Fruit fly (Drosophila melanogaster) whole organism, embryonic: ENCODE measurements around the gene CG18586.

ENCODE experiments used
- Aef1 ChIP-seq: fragments of 200-800 bp; sonication (Bioruptor generic); IDR thresholded peaks from 3 replicates; pipeline ENCODE4 v1.3.6; 2022; ENCODE audit warnings: missing biosample characterization, missing genetic modification characterization
- Atf3 ChIP-seq: fragments of 200-800 bp; sonication (Bioruptor generic); optimal IDR thresholded peaks from 3 replicates; lab custom pipeline; 2016; ENCODE audit warnings: missing biosample characterization, missing genetic modification characterization
- CG10431 ChIP-seq: fragments of 200-800 bp; sonication (Bioruptor generic); optimal IDR thresholded peaks from 3 replicates; lab custom pipeline; 2018; ENCODE audit warnings: missing biosample characterization, mild to moderate bottlenecking, missing genetic modification characterization
- CG11504 ChIP-seq: fragments of 200-800 bp; sonication (Bioruptor generic); optimal IDR thresholded peaks from 3 replicates; lab custom pipeline; 2019; ENCODE audit warnings: missing biosample characterization, mild to moderate bottlenecking, missing genetic modification characterization, moderate library complexity
- CG11696 ChIP-seq: fragments of 200-800 bp; sonication (Bioruptor generic); IDR thresholded peaks from 2 replicates; pipeline ENCODE4 v1.3.6; 2022; ENCODE audit warnings: missing biosample characterization, missing genetic modification characterization
- CG11723 ChIP-seq: fragments of 200-800 bp; sonication (Bioruptor generic); optimal IDR thresholded peaks from 2 replicates; lab custom pipeline; 2017; ENCODE audit warnings: missing biosample characterization, mild to moderate bottlenecking, missing genetic modification characterization
- CG13296 ChIP-seq: fragments of 200-800 bp; sonication (Bioruptor generic); optimal IDR thresholded peaks from 3 replicates; lab custom pipeline; 2018; ENCODE audit warnings: missing biosample characterization, mild to moderate bottlenecking, missing genetic modification characterization
- CG13624 ChIP-seq: fragments of 200-800 bp; sonication (Bioruptor generic); optimal IDR thresholded peaks from 2 replicates; lab custom pipeline; 2016; ENCODE audit warnings: missing biosample characterization, missing genetic modification characterization
- CG14667 ChIP-seq: fragments of 200-800 bp; sonication (Bioruptor generic); IDR thresholded peaks from 2 replicates; pipeline ENCODE4 v1.3.6; 2022; ENCODE audit warnings: missing biosample characterization, missing genetic modification characterization
- CG14710 ChIP-seq: fragments of 200-800 bp; sonication (Bioruptor generic); optimal IDR thresholded peaks from 3 replicates; lab custom pipeline; 2019; ENCODE audit warnings: missing biosample characterization, mild to moderate bottlenecking, missing genetic modification characterization, moderate library complexity
- CG17385 ChIP-seq: fragments of 200-800 bp; sonication (Bioruptor generic); optimal IDR thresholded peaks from 3 replicates; lab custom pipeline; 2018; ENCODE audit warnings: missing biosample characterization, mild to moderate bottlenecking, missing genetic modification characterization
- CG2712 ChIP-seq: fragments of 200-800 bp; optimal IDR thresholded peaks from 3 replicates; lab custom pipeline; 2019; ENCODE audit warnings: missing biosample characterization, mild to moderate bottlenecking, missing genetic modification characterization, moderate library complexity
- CG32532 ChIP-seq: fragments of 200-800 bp; sonication (Bioruptor generic); IDR thresholded peaks from 2 replicates; pipeline ENCODE4 v1.3.6; 2022; ENCODE audit warnings: missing biosample characterization, missing genetic modification characterization
- CG32772 ChIP-seq: fragments of 200-800 bp; sonication (Bioruptor generic); IDR thresholded peaks from 2 replicates; pipeline ENCODE4 v1.3.6; 2022; ENCODE audit warnings: missing biosample characterization, missing genetic modification characterization
- CG3726 ChIP-seq: fragments of 200-800 bp; sonication (Bioruptor generic); IDR thresholded peaks from 3 replicates; pipeline ENCODE4, ENCODE4 v1.3.6; 2022; ENCODE audit warnings: missing biosample characterization, missing genetic modification characterization
- CG3838 ChIP-seq: fragments of 200-800 bp; sonication (Bioruptor generic); optimal IDR thresholded peaks from 3 replicates; lab custom pipeline; 2016; ENCODE audit warnings: missing biosample characterization, missing genetic modification characterization
- CG7556 ChIP-seq: fragments of 200-800 bp; sonication (Bioruptor generic); optimal IDR thresholded peaks from 2 replicates; lab custom pipeline; 2017; ENCODE audit warnings: missing biosample characterization, mild to moderate bottlenecking, missing genetic modification characterization
- D19A ChIP-seq: fragments of 200-800 bp; optimal IDR thresholded peaks from 3 replicates; lab custom pipeline; 2019; ENCODE audit warnings: missing biosample characterization, mild to moderate bottlenecking, missing genetic modification characterization, moderate library complexity
- Gug ChIP-seq: fragments of 200-800 bp; sonication (Bioruptor generic); IDR thresholded peaks from 4 replicates; pipeline ENCODE4 v1.3.6; 2022; ENCODE audit warnings: missing biosample characterization, missing genetic modification characterization
- Hey ChIP-seq: fragments of 200-800 bp; sonication (Bioruptor generic); optimal IDR thresholded peaks from 3 replicates; lab custom pipeline; 2018; ENCODE audit warnings: missing biosample characterization, mild to moderate bottlenecking, missing genetic modification characterization
- Med ChIP-seq: fragments of 200-800 bp; sonication (Bioruptor generic); peaks from one replicate; lab custom pipeline; 2016; ENCODE audit warnings: missing biosample characterization, missing genetic modification characterization, mild to moderate bottlenecking, inconsistent platforms, moderate library complexity
- NFAT ChIP-seq: fragments of 200-800 bp; sonication (Bioruptor generic); IDR thresholded peaks from 2 replicates; pipeline ENCODE4 v1.3.6; 2022; ENCODE audit warnings: missing biosample characterization, missing genetic modification characterization
- Rfx ChIP-seq: fragments of 200-800 bp; sonication (Bioruptor generic); IDR thresholded peaks from 2 replicates; pipeline ENCODE4 v1.3.6; 2022; ENCODE audit warnings: missing biosample characterization, missing genetic modification characterization
- Ssrp ChIP-seq: fragments of 200-800 bp; sonication (Bioruptor generic); optimal IDR thresholded peaks from 2 replicates; lab custom pipeline; 2018; ENCODE audit warnings: missing biosample characterization, mild to moderate bottlenecking, missing genetic modification characterization, moderate library complexity
- Xrp1 ChIP-seq: fragments of 200-800 bp; sonication (Bioruptor generic); IDR thresholded peaks from 2 replicates; pipeline ENCODE4 v1.3.6; 2022; ENCODE audit warnings: missing biosample characterization, missing genetic modification characterization
- amos ChIP-seq: fragments of 200-800 bp; sonication (Bioruptor generic); IDR thresholded peaks from 2 replicates; pipeline ENCODE4 v1.3.6; 2022; ENCODE audit warnings: missing biosample characterization, missing genetic modification characterization; ENCODE audit not compliant: partially characterized antibody
- az2 ChIP-seq: fragments of 200-800 bp; sonication (Bioruptor generic); optimal IDR thresholded peaks from 3 replicates; lab custom pipeline; 2016; ENCODE audit warnings: missing biosample characterization, missing genetic modification characterization
- chm ChIP-seq: fragments of 200-800 bp; sonication (Bioruptor generic); IDR thresholded peaks from 2 replicates; pipeline ENCODE4 v1.3.6; 2022; ENCODE audit warnings: missing biosample characterization, missing genetic modification characterization
- crp ChIP-seq, 2 experiments: fragments of 200-800 bp; sonication (Bioruptor generic); optimal IDR thresholded peaks; 2 replicates in 1 of 2; 3 replicates in 1 of 2; lab custom pipeline; 2017; ENCODE audit warnings: missing biosample characterization in 2 of 2, missing genetic modification characterization in 2 of 2, mild to moderate bottlenecking in 1 of 2, moderate library complexity in 1 of 2
- dmrt11E ChIP-seq: fragments of 200-800 bp; sonication (Bioruptor generic); optimal IDR thresholded peaks from 3 replicates; lab custom pipeline; 2018; ENCODE audit warnings: missing biosample characterization, mild to moderate bottlenecking, missing genetic modification characterization, moderate library complexity
- gro ChIP-seq: fragments of 200-800 bp; sonication (Bioruptor generic); optimal IDR thresholded peaks from 2 replicates; lab custom pipeline; 2016; ENCODE audit warnings: missing biosample characterization, missing genetic modification characterization
- lola ChIP-seq, 3 experiments: fragments of >200 bp in 2 of 3; fragments of 200-800 bp in 1 of 3; sonication (Bioruptor generic) in 1 of 3; optimal IDR thresholded peaks; 2 replicates each; lab custom pipeline; 2017 to 2019; ENCODE audit warnings: missing biosample characterization in 3 of 3, missing genetic modification characterization in 3 of 3, mild to moderate bottlenecking in 1 of 3, moderate library complexity in 1 of 3
- maf-S ChIP-seq: fragments of 200-800 bp; sonication (Bioruptor generic); optimal IDR thresholded peaks from 2 replicates; lab custom pipeline; 2016; ENCODE audit warnings: missing biosample characterization, missing genetic modification characterization
- pan ChIP-seq, 4 experiments: fragments of >200 bp in 3 of 4; fragments of 200-800 bp in 1 of 4; sonication (Bioruptor generic) in 1 of 4; optimal IDR thresholded peaks in 3 of 4; IDR thresholded peaks in 1 of 4; 2 replicates each; pipeline versions ENCODE4 v1.3.6 to Lab custom; 2017 to 2022; ENCODE audit warnings: missing biosample characterization in 2 of 4, missing genetic modification characterization in 2 of 4, mixed read lengths in 1 of 4
- sens ChIP-seq: fragments of 200-800 bp; sonication (Bioruptor generic); peaks from one replicate; lab custom pipeline; 2016; ENCODE audit warnings: missing biosample characterization, missing genetic modification characterization
- sima ChIP-seq: fragments of 200-800 bp; sonication (Bioruptor generic); optimal IDR thresholded peaks from 2 replicates; lab custom pipeline; 2016; ENCODE audit warnings: missing biosample characterization, missing genetic modification characterization
- slbo ChIP-seq: fragments of 200-800 bp; sonication (Bioruptor generic); IDR thresholded peaks from 2 replicates; pipeline ENCODE4 v1.3.6; 2022; ENCODE audit warnings: missing biosample characterization, missing genetic modification characterization
- so ChIP-seq: fragments of 200-800 bp; sonication (Bioruptor generic); IDR thresholded peaks from 3 replicates; pipeline ENCODE4 v1.3.6; 2022; ENCODE audit warnings: missing biosample characterization, missing genetic modification characterization
- sqz ChIP-seq: fragments of 200-800 bp; sonication (Bioruptor generic); optimal IDR thresholded peaks from 3 replicates; lab custom pipeline; 2018; ENCODE audit warnings: missing biosample characterization, mild to moderate bottlenecking, missing genetic modification characterization
- sr ChIP-seq: fragments of 200-800 bp; sonication (Bioruptor generic); IDR thresholded peaks from 3 replicates; pipeline ENCODE4 v1.3.6; 2022; ENCODE audit warnings: missing biosample characterization, missing genetic modification characterization
- stwl ChIP-seq: fragments of 200-800 bp; sonication (Bioruptor generic); optimal IDR thresholded peaks from 3 replicates; lab custom pipeline; 2018; ENCODE audit warnings: missing biosample characterization, mild to moderate bottlenecking, missing genetic modification characterization, moderate library complexity
- tgo ChIP-seq: fragments of 200-800 bp; sonication (Bioruptor generic); IDR thresholded peaks from 3 replicates; pipeline ENCODE4 v1.3.6; 2022; ENCODE audit warnings: missing biosample characterization, missing genetic modification characterization
- trem ChIP-seq: fragments of 200-800 bp; optimal IDR thresholded peaks from 3 replicates; lab custom pipeline; 2019; ENCODE audit warnings: missing biosample characterization, mild to moderate bottlenecking, missing genetic modification characterization, moderate library complexity
- ttk ChIP-seq: fragments of 200-800 bp; sonication (Bioruptor generic); IDR thresholded peaks from 2 replicates; pipeline ENCODE4 v2.1.2; 2022; ENCODE audit warnings: missing biosample characterization, missing genetic modification characterization
- tx ChIP-seq: fragments of 200-800 bp; sonication (Bioruptor generic); optimal IDR thresholded peaks from 2 replicates; lab custom pipeline; 2016; ENCODE audit warnings: missing biosample characterization, missing genetic modification characterization
- vvl ChIP-seq: fragments of 200-800 bp; sonication (Bioruptor generic); IDR thresholded peaks from 2 replicates; pipeline ENCODE4 v1.3.6; 2022; ENCODE audit warnings: missing biosample characterization, missing genetic modification characterization
- wek ChIP-seq: fragments of 200-800 bp; sonication (Bioruptor generic); optimal IDR thresholded peaks from 3 replicates; lab custom pipeline; 2018; ENCODE audit warnings: missing biosample characterization, mild to moderate bottlenecking, missing genetic modification characterization, moderate library complexity
- zfh1 ChIP-seq: fragments of 200-800 bp; sonication (Bioruptor generic); IDR thresholded peaks from 3 replicates; pipeline ENCODE4 v1.3.6; 2022; ENCODE audit warnings: missing biosample characterization, missing genetic modification characterization

Gene CG18586

DNA sequence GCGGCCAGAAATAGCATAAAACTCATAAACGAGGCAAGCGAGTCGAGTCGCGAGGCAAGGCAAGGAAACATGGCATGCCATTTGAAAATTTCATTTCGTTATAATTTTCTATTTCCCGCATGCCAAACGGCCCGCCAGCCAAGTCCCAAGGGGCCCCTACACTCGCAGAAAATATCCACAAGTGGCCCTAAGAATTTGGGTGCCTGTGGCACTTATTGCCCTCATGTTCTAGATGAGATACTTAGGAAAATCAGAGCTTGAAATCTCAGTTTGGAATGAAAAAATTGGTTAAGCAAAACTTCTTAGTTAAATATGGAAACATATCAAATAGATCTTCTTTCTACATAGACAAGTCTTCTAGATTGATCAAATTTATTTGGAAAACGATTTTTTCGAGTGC lies 34.8 kb upstream of the CG18586 start (continued):
- TF ChIP-seq trem (tag; lab: Kevin White, UChicago): no peak
- peak; percentile 78 for TF ChIP-seq sens
- 0 out of 2 replicates have a peak, but pooled peaks have one; percentile 17 for TF ChIP-seq NFAT (GFP tag; lab: Robert Waterston, UW)
- no peak for TF ChIP-seq CG13296 (GFP tag; lab: Kevin White, UChicago)

- TF ChIP-seq sqz (GFP tag; lab: Kevin White, UChicago) (peak; percentile 2), tx (GFP tag; lab: Kevin White, UChicago) (no peak), slbo (GFP tag; lab: Robert Waterston, UW) (0 out of 2 replicates have a peak, but pooled peaks have one; percentile 26), Aef1 (GFP tag; lab: Robert Waterston, UW) (no peak), so (GFP tag; lab: Robert Waterston, UW) (peak; percentile 48; the same call in 1 of the 3 replicates), CG11696 (GFP tag; lab: Robert Waterston, UW) (peak; percentile 60; the same call in 1 of the 2 replicates), CG17385 (GFP tag; lab: Kevin White, UChicago) (no peak), CG10431 (GFP tag; lab: Kevin White, UChicago) (no peak), sima (GFP tag; lab: Kevin White, UChicago) (no peak), CG3838 (GFP tag; lab: Kevin White, UChicago) (no peak), CG7556 (GFP tag; lab: Kevin White, UChicago) (no peak), zfh1 (0 out of 3 replicates have a peak, but pooled peaks have one; percentile 37), stwl (no peak), gro (GFP tag; lab: Kevin White, UChicago) (no peak), crp (GFP tag; optimal IDR thresholded peaks at IDR 0.05; lab: Kevin White, UChicago) (no peak), pan (optimal IDR thresholded peaks at IDR 0.05; lab: Kevin White, UChicago) (no peak), pan (GFP tag; optimal IDR thresholded peaks at IDR 0.05 in 1 of 2, IDR thresholded peaks at IDR 0.05 in 1 of 2) (peak in 1 of 2 experiments; percentile 30), maf-S (GFP tag; lab: Kevin White, UChicago) (no peak), CG32772 (0 out of 2 replicates have a peak, but pooled peaks have one; percentile 29), vvl (GFP tag; lab: Robert Waterston, UW) (peak; percentile 16; the same call in 1 of the 2 replicates), Gug (GFP tag; lab: Robert Waterston, UW) (peak; percentile 11; the same call in 1 of the 4 replicates), amos (no peak), CG32532 (GFP tag; lab: Robert Waterston, UW) (peak; percentile 15; the same call in 1 of the 2 replicates), sr (peak; percentile 78), Rfx (GFP tag; lab: Robert Waterston, UW) (peak; percentile 17; the same call in 1 of the 2 replicates), Med (GFP tag; lab: Kevin White, UChicago) (peak; percentile 39), wek (GFP tag; lab: Kevin White, UChicago) (no peak), chm (GFP tag; lab: Robert Waterston, UW) (peak; percentile 40; the same call in 1 of the 2 replicates), Hey (tag; lab: Kevin White, UChicago) (no peak)
- TF ChIP-seq, all 482 proteins: peak for 14
Observed at dm6 chr3L:5838880-5839279, 34.2 kb upstream of the CG18586 start.

- TF ChIP-seq CG2712 (tag; lab: Kevin White, UChicago) (peak; percentile 41), dmrt11E (peak; percentile 51), CG13624 (GFP tag; lab: Kevin White, UChicago) (no peak), CG11723 (GFP tag; lab: Kevin White, UChicago) (no peak), CG11504 (tag; lab: Kevin White, UChicago) (peak; percentile 27), CG14710 (peak; percentile 17), CG3726 (GFP tag; lab: Robert Waterston, UW) (no peak), vvl (GFP tag; lab: Robert Waterston, UW) (0 out of 2 replicates have a peak, but pooled peaks have one; percentile 10), tgo (GFP tag; lab: Robert Waterston, UW) (no peak), az2 (GFP tag; lab: Kevin White, UChicago) (no peak), Xrp1 (peak; percentile 37; the same call in 1 of the 2 replicates), D19A (peak; percentile 93), CG14667 (no peak), lola (GFP tag; optimal IDR thresholded peaks at IDR 0.05; lab: Kevin White, UChicago) (peak in 1 of 3 experiments; percentile 29), Rfx (GFP tag; lab: Robert Waterston, UW) (no peak), ttk (no peak), Ssrp (tag; lab: Kevin White, UChicago) (peak; percentile 14), Atf3 (no peak)
Observed at dm6 chr3L:5840847-5841246, 32.3 kb upstream of the CG18586 start.
